Fruit fly (Drosophila melanogaster) whole organism, embryonic: ENCODE data around the gene Cpr78Cb.
A peak's percentile ranks its signal among the peaks of the same experiment; 100 is the strongest.

Experiments
- CG10274 ChIP-seq: fragments of 200-800 bp; sonication (Bioruptor generic); optimal IDR thresholded peaks from 3 replicates; lab custom pipeline; 2017; ENCODE audit warnings: missing biosample characterization, mild to moderate bottlenecking, missing genetic modification characterization
- CG13287 ChIP-seq: fragments of 200-800 bp; sonication (Bioruptor generic); IDR thresholded peaks from 2 replicates; pipeline ENCODE4 v1.3.6; 2022; ENCODE audit warnings: missing biosample characterization, missing genetic modification characterization; ENCODE audit not compliant: partially characterized antibody
- CG33213 ChIP-seq: fragments of 200-800 bp; sonication (Bioruptor generic); optimal IDR thresholded peaks from 3 replicates; lab custom pipeline; 2016; ENCODE audit warnings: missing biosample characterization, missing genetic modification characterization
- CG34376 ChIP-seq: fragments of 200-800 bp; sonication (Bioruptor generic); optimal IDR thresholded peaks from 2 replicates; lab custom pipeline; 2018; ENCODE audit warnings: missing biosample characterization, mild to moderate bottlenecking, missing genetic modification characterization
- CG7839 ChIP-seq: fragments of 200-800 bp; sonication (Bioruptor generic); optimal IDR thresholded peaks from 3 replicates; lab custom pipeline; 2018; ENCODE audit warnings: missing biosample characterization, mild to moderate bottlenecking, missing genetic modification characterization, moderate library complexity
- D19A ChIP-seq: fragments of 200-800 bp; optimal IDR thresholded peaks from 3 replicates; lab custom pipeline; 2019; ENCODE audit warnings: missing biosample characterization, mild to moderate bottlenecking, missing genetic modification characterization, moderate library complexity
- Pdp1 ChIP-seq, 2 experiments: fragments of 200-800 bp; sonication (Bioruptor generic); optimal IDR thresholded peaks; 3 replicates each; lab custom pipeline; 2016; ENCODE audit warnings: missing biosample characterization in 2 of 2, missing genetic modification characterization in 2 of 2, mild to moderate bottlenecking in 1 of 2, moderate library complexity in 1 of 2
- Sin3A ChIP-seq: fragments of >200 bp; optimal IDR thresholded peaks from 2 replicates; lab custom pipeline; 2018
- chm ChIP-seq: fragments of 200-800 bp; sonication (Bioruptor generic); IDR thresholded peaks from 2 replicates; pipeline ENCODE4 v1.3.6; 2022; ENCODE audit warnings: missing biosample characterization, missing genetic modification characterization
- grau ChIP-seq: fragments of 200-800 bp; optimal IDR thresholded peaks from 3 replicates; lab custom pipeline; 2019; ENCODE audit warnings: missing biosample characterization, mild to moderate bottlenecking, missing genetic modification characterization, moderate library complexity
- nmo ChIP-seq: fragments of 200-800 bp; sonication (Bioruptor generic); optimal IDR thresholded peaks from 2 replicates; lab custom pipeline; 2018; ENCODE audit warnings: missing biosample characterization, mild to moderate bottlenecking, missing genetic modification characterization, moderate library complexity
- pzg ChIP-seq: fragments of 200-800 bp; sonication (Bioruptor generic); optimal IDR thresholded peaks from 3 replicates; lab custom pipeline; 2018; ENCODE audit warnings: missing biosample characterization, mild to moderate bottlenecking, missing genetic modification characterization, moderate library complexity
- tll ChIP-seq, 2 experiments: fragments of 200-800 bp in 1 of 2; fragments of >200 bp in 1 of 2; sonication (Bioruptor generic) in 1 of 2; optimal IDR thresholded peaks; 2 replicates each; lab custom pipeline; 2017 to 2019; ENCODE audit warnings: missing biosample characterization in 2 of 2, missing genetic modification characterization in 2 of 2, mild to moderate bottlenecking in 1 of 2, moderate library complexity in 1 of 2

The Cpr78Cb gene

dm6 chr3L:21343254-21344083, 49.2 kb downstream of the Cpr78Cb start, which contains the start of the genes Tbc1d8-9 and CG32436 (continued):
- TF ChIP-seq CG7839: no peak
- peak; percentile 28 for TF ChIP-seq nmo
- peak; percentile 79 for TF ChIP-seq pzg
- TF ChIP-seq grau (tag; lab: Kevin White, UChicago): no peak
- TF ChIP-seq tll (GFP tag; optimal IDR thresholded peaks at IDR 0.05; lab: Kevin White, UChicago): no peak
- no peak for TF ChIP-seq CG10274 (GFP tag; lab: Kevin White, UChicago)
- TF ChIP-seq Sin3A: peak; percentile 22
- peak; percentile 14 for TF ChIP-seq CG33213 (GFP tag; lab: Kevin White, UChicago)
- peak; percentile 36; the same call in 1 of the 2 replicates for TF ChIP-seq CG13287 (GFP tag; lab: Robert Waterston, UW)
- TF ChIP-seq chm (GFP tag; lab: Robert Waterston, UW): no peak
- no peak for TF ChIP-seq CG34376 (GFP tag; lab: Kevin White, UChicago)
- TF ChIP-seq Pdp1 (GFP tag; optimal IDR thresholded peaks at IDR 0.05; lab: Kevin White, UChicago): peak in 1 of 2 experiments; percentile 55
- no peak for TF ChIP-seq D19A (tag; lab: Kevin White, UChicago)
